Worm (Caenorhabditis elegans) whole organism, L3 larva: ENCODE results near the gene nhr-99.

Experiments
- R02D3.7 ChIP-seq: fragments of 150-350 bp; optimal IDR thresholded peaks from 2 replicates; lab custom pipeline; 2014; ENCODE audit warnings: missing biosample characterization, missing genetic modification characterization
- ZK546.5 ChIP-seq: sonication (generic microtip); optimal IDR thresholded peaks from 2 replicates; lab custom pipeline; 2017; ENCODE audit warnings: missing biosample characterization, missing genetic modification characterization
- aly-2 ChIP-seq: fragments of 150-350 bp; optimal IDR thresholded peaks from 2 replicates; lab custom pipeline; 2014; ENCODE audit warnings: missing biosample characterization, missing genetic modification characterization
- ceh-16 ChIP-seq: sonication (generic microtip); optimal IDR thresholded peaks from 2 replicates; lab custom pipeline; 2017; ENCODE audit warnings: missing biosample characterization, missing genetic modification characterization
- ceh-28 ChIP-seq: fragments of 150-350 bp; optimal IDR thresholded peaks from 2 replicates; lab custom pipeline; 2014; ENCODE audit warnings: missing biosample characterization, missing genetic modification reagents, missing genetic modification characterization
- ceh-9 ChIP-seq: sonication (generic microtip); optimal IDR thresholded peaks from 2 replicates; lab custom pipeline; 2018; ENCODE audit warnings: missing biosample characterization, missing genetic modification characterization
- daf-12 ChIP-seq: fragments of 150-350 bp; optimal IDR thresholded peaks from 2 replicates; lab custom pipeline; 2014; ENCODE audit warnings: missing biosample characterization, missing genetic modification reagents, missing genetic modification characterization
- egl-5 ChIP-seq: fragments of 150-350 bp; optimal IDR thresholded peaks from 2 replicates; lab custom pipeline; 2017; ENCODE audit warnings: missing biosample characterization, missing genetic modification reagents, missing genetic modification characterization, inconsistent platforms
- elt-1 ChIP-seq: fragments of 150-350 bp; optimal IDR thresholded peaks from 2 replicates; lab custom pipeline; 2014; ENCODE audit warnings: missing biosample characterization, missing genetic modification characterization
- elt-2 ChIP-seq: sonication (generic microtip); optimal IDR thresholded peaks from 2 replicates; lab custom pipeline; 2016; ENCODE audit warnings: missing genetic modification reagents, mild to moderate bottlenecking, missing genetic modification characterization, missing compliant biosample characterization
- fkh-10 ChIP-seq: sonication (generic microtip); optimal IDR thresholded peaks from 2 replicates; lab custom pipeline; 2017; ENCODE audit warnings: missing biosample characterization, missing genetic modification reagents, missing genetic modification characterization
- fkh-2 ChIP-seq: fragments of 150-350 bp; optimal IDR thresholded peaks from 2 replicates; lab custom pipeline; 2014; ENCODE audit warnings: missing biosample characterization, missing genetic modification reagents, missing genetic modification characterization
- fos-1 ChIP-seq: fragments of 150-350 bp; optimal IDR thresholded peaks from 2 replicates; lab custom pipeline; 2014; ENCODE audit warnings: missing biosample characterization, missing genetic modification characterization
- hmg-11 ChIP-seq: sonication (generic microtip); optimal IDR thresholded peaks from 2 replicates; lab custom pipeline; 2016; ENCODE audit warnings: missing genetic modification characterization, missing compliant biosample characterization
- jun-1 ChIP-seq: fragments of 150-350 bp; optimal IDR thresholded peaks from 2 replicates; lab custom pipeline; 2014; ENCODE audit warnings: missing biosample characterization, missing genetic modification reagents, missing genetic modification characterization
- lin-15B ChIP-seq: fragments of 150-350 bp; optimal IDR thresholded peaks from 2 replicates; lab custom pipeline; 2014; ENCODE audit warnings: missing biosample characterization, missing genetic modification characterization
- lin-39 ChIP-seq: fragments of 150-350 bp; optimal IDR thresholded peaks from 2 replicates; lab custom pipeline; 2018; ENCODE audit warnings: missing biosample characterization, missing genetic modification reagents, missing genetic modification characterization
- lsy-12 ChIP-seq: sonication (generic microtip); optimal IDR thresholded peaks from 2 replicates; lab custom pipeline; 2016; ENCODE audit warnings: mild to moderate bottlenecking, missing genetic modification characterization, missing compliant biosample characterization
- mdl-1 ChIP-seq: fragments of 150-350 bp; optimal IDR thresholded peaks from 2 replicates; lab custom pipeline; 2014; ENCODE audit warnings: missing biosample characterization, missing genetic modification characterization
- nfya-1 ChIP-seq: sonication (generic microtip); optimal IDR thresholded peaks from 2 replicates; lab custom pipeline; 2017; ENCODE audit warnings: missing genetic modification characterization, mild to moderate bottlenecking, missing compliant biosample characterization, antibody characterized with exemption, moderate library complexity; ENCODE audit not compliant: insufficient read depth
- nhr-11 ChIP-seq: fragments of 150-350 bp; optimal IDR thresholded peaks from 2 replicates; lab custom pipeline; 2014; ENCODE audit warnings: missing biosample characterization, missing genetic modification characterization
- nhr-12 ChIP-seq: fragments of 150-350 bp; optimal IDR thresholded peaks from 2 replicates; lab custom pipeline; 2014; ENCODE audit warnings: missing biosample characterization, missing genetic modification characterization
- nhr-23 ChIP-seq: fragments of 150-350 bp; optimal IDR thresholded peaks from 2 replicates; lab custom pipeline; 2014; ENCODE audit warnings: missing biosample characterization, missing genetic modification reagents, missing genetic modification characterization
- nhr-237 ChIP-seq: fragments of 150-350 bp; optimal IDR thresholded peaks from 2 replicates; lab custom pipeline; 2014; ENCODE audit warnings: missing biosample characterization, missing genetic modification characterization
- nhr-25 ChIP-seq: sonication (generic microtip); optimal IDR thresholded peaks from 2 replicates; lab custom pipeline; 2017; ENCODE audit warnings: missing biosample characterization, missing genetic modification characterization
- nhr-28 ChIP-seq: fragments of 150-350 bp; optimal IDR thresholded peaks from 2 replicates; lab custom pipeline; 2014; ENCODE audit warnings: missing biosample characterization, missing genetic modification characterization
- nhr-43 ChIP-seq: sonication (generic microtip); optimal IDR thresholded peaks from 2 replicates; lab custom pipeline; 2016; ENCODE audit warnings: mild to moderate bottlenecking, missing genetic modification characterization, missing compliant biosample characterization; ENCODE audit not compliant: poor library complexity, severe bottlenecking
- nhr-76 ChIP-seq: fragments of 150-350 bp; sonication (generic microtip); optimal IDR thresholded peaks from 5 replicates; lab custom pipeline; 2014; ENCODE audit warnings: missing biosample characterization, missing genetic modification characterization
- nhr-77 ChIP-seq: fragments of 150-350 bp; optimal IDR thresholded peaks from 2 replicates; lab custom pipeline; 2014; ENCODE audit warnings: missing biosample characterization, missing genetic modification characterization
- sea-2 ChIP-seq: fragments of 150-350 bp; sonication (generic microtip); optimal IDR thresholded peaks from 4 replicates; lab custom pipeline; 2014; ENCODE audit warnings: missing biosample characterization, missing genetic modification reagents, missing genetic modification characterization
- tbx-2 ChIP-seq: sonication (generic microtip); optimal IDR thresholded peaks from 2 replicates; lab custom pipeline; 2016; ENCODE audit warnings: mild to moderate bottlenecking, missing genetic modification characterization, missing compliant biosample characterization
- unc-39 ChIP-seq: sonication (generic microtip); optimal IDR thresholded peaks from 4 replicates; lab custom pipeline; 2017; ENCODE audit warnings: missing biosample characterization, missing genetic modification characterization
- unc-62 ChIP-seq: fragments of 150-350 bp; sonication (generic microtip); optimal IDR thresholded peaks from 4 replicates; lab custom pipeline; 2014; ENCODE audit warnings: missing biosample characterization, missing genetic modification reagents, missing genetic modification characterization
- zag-1 ChIP-seq: fragments of 150-350 bp; optimal IDR thresholded peaks from 2 replicates; lab custom pipeline; 2014; ENCODE audit warnings: missing biosample characterization, missing genetic modification characterization
- ztf-4 ChIP-seq: fragments of 150-350 bp; optimal IDR thresholded peaks from 2 replicates; lab custom pipeline; 2014; ENCODE audit warnings: missing biosample characterization, missing genetic modification characterization

Gene nhr-99

ce11 chrV:500535-500934, 26.0 kb downstream of the nhr-99 start:
- no peak for TF ChIP-seq lsy-12 (tag; lab: Kevin White, UChicago)
- TF ChIP-seq nhr-76 (tag; lab: Kevin White, UChicago): no peak
- TF ChIP-seq ceh-9 (tag; lab: Kevin White, UChicago): no peak
- no peak for TF ChIP-seq ceh-16 (tag; lab: Kevin White, UChicago)
- no peak for TF ChIP-seq nhr-28 (tag; lab: Kevin White, UChicago)
- TF ChIP-seq elt-1 (tag; lab: Kevin White, UChicago): no peak
- no peak for TF ChIP-seq nhr-77 (tag; lab: Kevin White, UChicago)
- TF ChIP-seq nhr-43 (tag; lab: Kevin White, UChicago): no peak
- TF ChIP-seq fkh-10 (GFP tag; lab: Kevin White, UChicago): no peak
- TF ChIP-seq unc-62 (GFP tag; lab: Kevin White, UChicago): no peak
- no peak for TF ChIP-seq R02D3.7 (tag; lab: Kevin White, UChicago)
- TF ChIP-seq, all 47 proteins: peak for 0

ce11 chrV:501230-501629, 26.7 kb downstream of the nhr-99 start, which contains the start of gene str-256:
Gene str-256, minus strand, starts transcription at chrV:501330.
- TF ChIP-seq lin-15B (tag; lab: Kevin White, UChicago) (no peak), nhr-77 (tag; lab: Kevin White, UChicago) (no peak), unc-39 (no peak), tbx-2 (tag; lab: Kevin White, UChicago) (no peak), ceh-28 (no peak), aly-2 (no peak), ztf-4 (no peak), fos-1 (tag; lab: Kevin White, UChicago) (no peak), nhr-25 (no peak), ceh-9 (tag; lab: Kevin White, UChicago) (no peak), nhr-11 (tag; lab: Kevin White, UChicago) (no peak), unc-62 (GFP tag; lab: Kevin White, UChicago) (no peak), lin-39 (tag; lab: Kevin White, UChicago) (no peak), fkh-2 (no peak), sea-2 (no peak), ceh-16 (tag; lab: Kevin White, UChicago) (no peak), nfya-1 (no peak)

DNA sequence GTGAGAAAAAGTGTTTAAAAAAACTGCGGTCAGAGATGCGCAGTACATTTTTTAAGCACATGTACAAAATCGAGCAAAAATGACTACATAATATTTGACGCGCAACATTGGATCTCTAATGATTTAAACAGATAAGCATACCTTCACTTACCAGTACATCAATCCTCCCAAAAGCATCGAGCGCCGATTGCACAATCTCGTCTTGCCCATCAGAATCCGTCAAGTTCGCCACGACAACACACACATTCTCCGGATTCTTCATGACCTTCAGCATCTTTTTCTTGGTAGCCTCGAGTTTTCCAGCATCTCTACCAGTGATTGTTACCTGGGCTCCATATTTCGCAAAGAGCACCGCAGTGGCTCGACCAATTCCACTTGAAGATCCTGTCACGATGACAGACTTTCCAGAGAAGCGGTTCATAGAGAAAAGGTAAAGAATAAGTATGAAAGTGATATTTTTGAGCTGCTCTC, 28.3 kb downstream of the nhr-99 start, which contains the start of gene T01G6.10:
T01G6.10 (minus strand) TSS at position 421 of the 471 bp plus-strand sequence.
- no peak for TF ChIP-seq nhr-77 (tag; lab: Kevin White, UChicago)
- no peak for TF ChIP-seq R02D3.7 (tag; lab: Kevin White, UChicago)
- TF ChIP-seq elt-2 (tag; lab: Kevin White, UChicago): no peak
- TF ChIP-seq ceh-9 (tag; lab: Kevin White, UChicago): no peak
- no peak for TF ChIP-seq nhr-237 (tag; lab: Kevin White, UChicago)
- no peak for TF ChIP-seq lsy-12 (tag; lab: Kevin White, UChicago)
- no peak for TF ChIP-seq tbx-2 (tag; lab: Kevin White, UChicago)
- TF ChIP-seq nhr-12 (tag; lab: Kevin White, UChicago): no peak
- TF ChIP-seq fos-1 (tag; lab: Kevin White, UChicago): no peak
- TF ChIP-seq mdl-1: no peak
- no peak for TF ChIP-seq nhr-23 (tag; lab: Kevin White, UChicago)
- no peak for TF ChIP-seq jun-1 (tag; lab: Kevin White, UChicago)
- no peak for TF ChIP-seq egl-5 (tag; lab: Kevin White, UChicago)
- TF ChIP-seq fkh-10 (GFP tag; lab: Kevin White, UChicago): no peak
- TF ChIP-seq ztf-4: no peak
- no peak for TF ChIP-seq nhr-76 (tag; lab: Kevin White, UChicago)
- no peak for TF ChIP-seq sea-2
- TF ChIP-seq daf-12 (tag; lab: Kevin White, UChicago): no peak

- no peak for TF ChIP-seq nhr-43 (tag; lab: Kevin White, UChicago)
- TF ChIP-seq hmg-11: no peak
- TF ChIP-seq unc-62 (GFP tag; lab: Kevin White, UChicago): no peak
- TF ChIP-seq nhr-237 (tag; lab: Kevin White, UChicago): no peak
- no peak for TF ChIP-seq lsy-12 (tag; lab: Kevin White, UChicago)
- no peak for TF ChIP-seq ZK546.5 (tag; lab: Kevin White, UChicago)
- no peak for TF ChIP-seq egl-5 (tag; lab: Kevin White, UChicago)
- no peak for TF ChIP-seq nhr-23 (tag; lab: Kevin White, UChicago)
- TF ChIP-seq zag-1 (tag; lab: Kevin White, UChicago): no peak
- TF ChIP-seq, all 47 proteins: peak for 0
Measured at ce11 chrV:503728-504127, 29.1 kb downstream of the nhr-99 start, which contains the start of gene srlf-35. Gene srlf-35, plus strand, starts transcription at chrV:504028.
